Worm (Caenorhabditis elegans) whole organism, L3 larva: ENCODE measurements around the gene puf-8.

ENCODE experiments used
- aly-2 ChIP-seq: fragments of 150-350 bp; optimal IDR thresholded peaks from 2 replicates; lab custom pipeline; 2014; ENCODE audit warnings: missing biosample characterization, missing genetic modification characterization
- ceh-82 ChIP-seq: fragments of 150-350 bp; optimal IDR thresholded peaks from 2 replicates; lab custom pipeline; 2014; ENCODE audit warnings: missing biosample characterization, missing genetic modification characterization
- egl-27 ChIP-seq: sonication (generic microtip); optimal IDR thresholded peaks from 4 replicates; lab custom pipeline; 2017; ENCODE audit warnings: missing biosample characterization, missing genetic modification reagents, missing genetic modification characterization
- fos-1 ChIP-seq: fragments of 150-350 bp; optimal IDR thresholded peaks from 2 replicates; lab custom pipeline; 2014; ENCODE audit warnings: missing biosample characterization, missing genetic modification characterization
- jun-1 ChIP-seq: fragments of 150-350 bp; optimal IDR thresholded peaks from 2 replicates; lab custom pipeline; 2014; ENCODE audit warnings: missing biosample characterization, missing genetic modification reagents, missing genetic modification characterization
- lin-15B ChIP-seq: fragments of 150-350 bp; optimal IDR thresholded peaks from 2 replicates; lab custom pipeline; 2014; ENCODE audit warnings: missing biosample characterization, missing genetic modification characterization
- lin-39 ChIP-seq: fragments of 150-350 bp; optimal IDR thresholded peaks from 2 replicates; lab custom pipeline; 2018; ENCODE audit warnings: missing biosample characterization, missing genetic modification reagents, missing genetic modification characterization
- mdl-1 ChIP-seq: fragments of 150-350 bp; optimal IDR thresholded peaks from 2 replicates; lab custom pipeline; 2014; ENCODE audit warnings: missing biosample characterization, missing genetic modification characterization
- nhr-237 ChIP-seq: fragments of 150-350 bp; optimal IDR thresholded peaks from 2 replicates; lab custom pipeline; 2014; ENCODE audit warnings: missing biosample characterization, missing genetic modification characterization
- nhr-43 ChIP-seq: sonication (generic microtip); optimal IDR thresholded peaks from 2 replicates; lab custom pipeline; 2016; ENCODE audit warnings: mild to moderate bottlenecking, missing genetic modification characterization, missing compliant biosample characterization; ENCODE audit not compliant: poor library complexity, severe bottlenecking
- nhr-77 ChIP-seq: fragments of 150-350 bp; optimal IDR thresholded peaks from 2 replicates; lab custom pipeline; 2014; ENCODE audit warnings: missing biosample characterization, missing genetic modification characterization
- skn-1 ChIP-seq: fragments of 150-350 bp; optimal IDR thresholded peaks from 2 replicates; lab custom pipeline; 2014; ENCODE audit warnings: missing biosample characterization, missing genetic modification characterization
- snpc-4 ChIP-seq: fragments of 150-350 bp; optimal IDR thresholded peaks from 2 replicates; lab custom pipeline; 2014; ENCODE audit warnings: missing biosample characterization, missing genetic modification characterization

DNA sequence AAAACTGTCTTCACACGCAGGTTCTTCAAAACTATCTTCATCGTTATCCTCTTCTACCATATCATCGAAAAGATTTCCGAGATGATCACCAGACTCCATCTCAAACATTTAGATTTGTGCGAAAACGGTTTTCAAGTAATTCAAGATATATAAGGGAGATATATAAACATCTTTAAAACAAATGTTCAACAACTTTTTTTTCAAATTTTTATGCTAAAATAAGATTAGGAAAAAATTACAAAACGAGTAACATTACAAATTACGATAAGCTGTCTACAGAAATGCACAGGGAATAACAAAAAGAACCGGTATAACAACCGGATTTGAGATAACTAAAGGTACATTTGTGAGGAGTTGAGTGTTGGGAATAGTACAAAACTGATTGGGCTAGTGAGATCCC, 2.1 kb downstream of the puf-8 start, which contains the start of gene C30G12.6:
- no peak for TF ChIP-seq mdl-1 (tag; lab: Kevin White, UChicago)
- no peak for TF ChIP-seq snpc-4
- no peak for TF ChIP-seq egl-27 (tag; lab: Kevin White, UChicago)
- no peak for TF ChIP-seq ceh-82 (tag; lab: Kevin White, UChicago)
- TF ChIP-seq lin-15B (tag; lab: Kevin White, UChicago), result no peak
- no peak for TF ChIP-seq nhr-43 (tag; lab: Kevin White, UChicago)
- no peak for TF ChIP-seq skn-1 (tag; lab: Kevin White, UChicago)
- no peak for TF ChIP-seq lin-39 (tag; lab: Kevin White, UChicago)
- no peak for TF ChIP-seq fos-1 (tag; lab: Kevin White, UChicago)
- TF ChIP-seq nhr-77 (tag; lab: Kevin White, UChicago), result no peak
- TF ChIP-seq aly-2 (tag; lab: Kevin White, UChicago), result no peak
- TF ChIP-seq jun-1 (tag; lab: Kevin White, UChicago), result no peak
- TF ChIP-seq nhr-237 (tag; lab: Kevin White, UChicago), result no peak
